Worm (Caenorhabditis elegans): Measurements from ENCODE around the gene T13F2.4.

The T13F2.4 gene

DNA sequence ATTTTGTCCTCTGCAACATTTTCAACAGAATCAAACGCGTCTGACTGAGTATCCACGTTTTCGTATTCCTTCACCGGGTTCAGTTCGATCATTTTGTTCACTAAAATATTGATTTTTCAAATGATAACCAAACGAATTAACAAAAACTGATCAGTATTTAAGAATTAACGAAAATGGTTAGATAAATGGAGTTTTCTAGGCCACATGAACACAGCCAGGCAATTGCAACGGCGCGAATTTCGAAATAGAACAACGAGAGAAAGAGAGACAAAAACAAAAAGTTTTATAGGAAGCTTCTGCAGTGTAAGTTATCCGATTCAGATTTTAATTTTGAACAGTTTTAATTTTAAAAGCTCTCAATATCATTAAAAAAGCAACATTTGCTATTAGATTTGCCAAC is 12.1 kb upstream of the T13F2.4 start, which contains the start of gene sna-2:
sna-2 (minus strand) TSS at position 100 of the 400 bp plus-strand sequence.
- peak; percentile 88 for TF ChIP-seq unc-55 (GFP tag; optimal IDR thresholded peaks at IDR 0.05)
- TF ChIP-seq sma-3 (GFP tag; optimal IDR thresholded peaks at IDR 0.05), result peak; percentile 11
- peak; percentile 87 for TF ChIP-seq gmeb-1 (tag; optimal IDR thresholded peaks at IDR 0.05)
- TF ChIP-seq C34F6.9 (tag; optimal IDR thresholded peaks at IDR 0.05), result peak; percentile 77
- TF ChIP-seq sma-9 (GFP tag; optimal IDR thresholded peaks at IDR 0.05), result peak; percentile 61
- no peak for TF ChIP-seq sma-9 (tag; optimal IDR thresholded peaks at IDR 0.05)
- peak in 1 of 2 experiments; percentile 71 for TF ChIP-seq lsy-2 (tag; optimal IDR thresholded peaks at IDR 0.05)
- TF ChIP-seq dmd-4 (tag; optimal IDR thresholded peaks at IDR 0.05), result no peak
- TF ChIP-seq zag-1 (tag; optimal IDR thresholded peaks at IDR 0.05), result no peak
- TF ChIP-seq fos-1 (tag; optimal IDR thresholded peaks at IDR 0.05), result peak; percentile 25
- no peak for TF ChIP-seq egl-27 (tag; optimal IDR thresholded peaks at IDR 0.05)
- peak; percentile 8 for TF ChIP-seq lin-13 (GFP tag; optimal IDR thresholded peaks at IDR 0.05)
- TF ChIP-seq nhr-129 (tag; optimal IDR thresholded peaks at IDR 0.05), result peak; percentile 52

DNA sequence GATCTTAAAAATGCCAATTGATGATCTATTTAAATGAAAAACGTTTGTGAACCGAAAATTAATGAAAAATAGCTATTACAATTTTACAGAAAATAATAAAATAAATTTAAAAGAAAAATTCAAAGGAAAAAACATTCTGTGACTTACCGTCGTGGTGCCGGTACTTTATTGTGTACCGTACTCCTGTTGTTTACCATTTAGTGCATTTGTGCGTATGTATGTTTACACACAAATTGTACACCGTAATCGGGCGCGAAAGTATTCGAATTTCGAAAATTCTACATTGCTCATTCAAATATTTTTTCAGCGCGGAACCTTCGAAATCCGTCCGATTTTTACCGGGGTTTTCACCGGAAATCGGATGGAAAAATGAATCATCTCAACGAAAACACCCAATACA is 11.6 kb upstream of the T13F2.4 start, which contains the start of gene T13F2.6:
T13F2.6 (plus strand) TSS at position 306 of the 400 bp plus-strand sequence.
- TF ChIP-seq Y55F3AM.14 (GFP tag; optimal IDR thresholded peaks at IDR 0.05), result no peak
- no peak for TF ChIP-seq unc-62 (GFP tag; optimal IDR thresholded peaks at IDR 0.05)
- TF ChIP-seq alr-1 (tag; optimal IDR thresholded peaks at IDR 0.05), result no peak
- TF ChIP-seq zag-1 (tag; optimal IDR thresholded peaks at IDR 0.05), result no peak
- no peak for TF ChIP-seq sma-9 (GFP tag; optimal IDR thresholded peaks at IDR 0.05)
- no peak for TF ChIP-seq sma-9 (tag; optimal IDR thresholded peaks at IDR 0.05)

DNA sequence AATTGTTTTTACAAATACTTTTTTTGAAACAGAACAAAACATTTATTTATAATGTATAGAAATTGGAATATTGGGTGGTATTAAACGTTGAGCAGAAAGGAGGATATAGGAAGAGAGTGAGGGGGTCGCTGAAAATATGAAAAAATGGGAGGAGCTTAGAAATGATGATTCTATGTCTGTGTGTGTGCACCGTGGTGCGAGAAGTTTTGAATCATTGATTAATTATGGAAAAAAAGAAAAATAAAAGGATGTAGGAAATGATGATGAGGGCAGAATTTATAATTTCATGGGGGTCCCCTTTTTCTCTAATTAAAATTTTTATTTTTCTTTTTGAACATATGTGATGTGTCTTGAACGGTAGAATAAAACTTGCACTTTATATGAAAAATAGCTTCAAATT is 4.9 kb upstream of the T13F2.4 start, which contains the start of gene sre-4:
sre-4 (minus strand) TSS at position 101 of the 400 bp plus-strand sequence.
- TF ChIP-seq nhr-23 (tag; optimal IDR thresholded peaks at IDR 0.05) (no peak), egl-27 (tag; optimal IDR thresholded peaks at IDR 0.05) (no peak), ZK546.5 (tag; optimal IDR thresholded peaks at IDR 0.05) (no peak), ceh-16 (tag; optimal IDR thresholded peaks at IDR 0.05) (no peak)

DNA sequence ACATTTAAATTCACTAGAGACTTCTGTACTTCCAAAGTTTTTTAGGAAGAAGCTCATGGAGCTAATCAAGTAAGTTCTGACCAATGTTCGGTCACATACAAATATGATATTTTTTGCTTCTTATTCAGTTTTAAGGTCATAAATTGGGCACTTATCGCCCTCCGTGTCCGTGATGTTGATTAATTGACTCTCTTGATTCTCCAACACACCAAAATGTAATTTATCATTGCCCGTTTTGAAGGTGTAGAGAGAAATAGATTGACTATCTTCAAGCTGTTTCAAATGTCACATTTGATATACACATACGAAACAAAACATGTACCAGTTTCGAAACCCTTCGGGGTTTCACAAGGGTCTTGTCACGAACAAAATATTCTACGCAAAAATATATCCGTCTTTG is 1.1 kb downstream of the T13F2.4 start:
- TF ChIP-seq lin-39 (tag; optimal IDR thresholded peaks at IDR 0.05), result peak; percentile 56
- TF ChIP-seq gmeb-1 (tag; optimal IDR thresholded peaks at IDR 0.05), result no peak
- peak; percentile 50 for TF ChIP-seq nhr-25 (tag; optimal IDR thresholded peaks at IDR 0.05)
- peak; percentile 2 for TF ChIP-seq nhr-21 (tag; optimal IDR thresholded peaks at IDR 0.05)
- TF ChIP-seq unc-55 (GFP tag; optimal IDR thresholded peaks at IDR 0.05), result no peak
- TF ChIP-seq ceh-16 (tag; optimal IDR thresholded peaks at IDR 0.05), result peak; percentile 78
- no peak for TF ChIP-seq skn-1 (tag; optimal IDR thresholded peaks at IDR 0.05)
- no peak for TF ChIP-seq ztf-4 (tag; optimal IDR thresholded peaks at IDR 0.05)

DNA sequence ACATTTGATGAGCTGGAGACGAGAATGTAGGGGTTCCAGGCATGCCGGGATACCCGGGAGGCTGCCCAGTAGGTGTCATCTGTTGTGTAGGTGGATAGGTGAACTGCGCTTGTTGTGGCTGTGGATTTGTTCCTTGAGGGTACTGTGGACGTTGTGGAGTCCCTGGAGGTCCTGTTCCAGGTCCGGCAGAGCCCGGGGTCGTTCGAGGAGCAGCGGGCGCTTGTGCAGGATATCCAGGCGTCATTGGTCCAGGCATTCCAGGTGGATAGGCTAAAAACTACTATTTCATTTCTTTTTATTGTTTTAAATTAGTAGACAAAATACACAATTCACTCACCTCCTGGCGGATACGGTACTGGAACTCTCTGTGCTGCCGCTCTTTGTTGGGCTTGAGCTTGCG is 5.7 kb downstream of the T13F2.4 start:
- no peak for TF ChIP-seq fos-1 (tag; optimal IDR thresholded peaks at IDR 0.05)
- no peak for TF ChIP-seq snpc-4 (tag; optimal IDR thresholded peaks at IDR 0.05)
- no peak for TF ChIP-seq ama-1 (optimal IDR thresholded peaks at IDR 0.05)
- TF ChIP-seq nhr-23 (tag; optimal IDR thresholded peaks at IDR 0.05), result no peak
- no peak for TF ChIP-seq nhr-11 (tag; optimal IDR thresholded peaks at IDR 0.05)
- no peak for TF ChIP-seq nhr-6 (tag; optimal IDR thresholded peaks at IDR 0.05)
- no peak for TF ChIP-seq gmeb-1 (tag; optimal IDR thresholded peaks at IDR 0.05)
- TF ChIP-seq lin-11 (tag; optimal IDR thresholded peaks at IDR 0.05), result no peak
- TF ChIP-seq F13H6.1 (tag; optimal IDR thresholded peaks at IDR 0.05), result no peak
- no peak for TF ChIP-seq ztf-1 (GFP tag; conservative IDR thresholded peaks at IDR 0.05)
- no peak for TF ChIP-seq ceh-82 (tag; optimal IDR thresholded peaks at IDR 0.05)
- TF ChIP-seq crh-2 (tag; optimal IDR thresholded peaks at IDR 0.05), result no peak

DNA sequence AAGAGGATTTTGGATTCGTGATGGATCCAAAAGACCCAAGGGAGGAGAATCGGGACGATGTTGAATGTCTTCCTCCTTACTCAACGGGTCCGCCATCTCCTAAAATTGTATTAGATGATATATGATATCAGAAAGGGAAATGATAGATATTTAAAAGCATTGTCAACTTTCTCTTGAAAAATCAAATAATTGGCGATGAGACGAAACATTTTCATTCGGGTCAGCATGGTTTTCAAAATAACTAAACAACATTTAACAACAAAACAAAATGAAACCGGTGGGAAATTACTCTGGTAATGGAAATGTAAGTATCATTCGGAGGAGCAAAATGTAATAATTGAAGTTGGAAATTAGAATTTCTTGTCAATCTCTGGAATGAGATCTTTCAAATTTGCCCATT is 6.9 kb downstream of the T13F2.4 start, which contains the start of gene pis-1:
pis-1 (minus strand) TSS at position 101 of the 400 bp plus-strand sequence.
- no peak for TF ChIP-seq elt-3 (tag; optimal IDR thresholded peaks at IDR 0.05)
- no peak for TF ChIP-seq nhr-23 (tag; optimal IDR thresholded peaks at IDR 0.05)
- no peak for TF ChIP-seq nhr-6 (tag; optimal IDR thresholded peaks at IDR 0.05)
- TF ChIP-seq sma-9 (GFP tag; optimal IDR thresholded peaks at IDR 0.05), result no peak
- TF ChIP-seq sma-9 (tag; optimal IDR thresholded peaks at IDR 0.05), result no peak
- no peak for TF ChIP-seq ztf-4 (tag; optimal IDR thresholded peaks at IDR 0.05)
- TF ChIP-seq R02D3.7 (tag; optimal IDR thresholded peaks at IDR 0.05), result no peak
- no peak for TF ChIP-seq nhr-237 (tag; optimal IDR thresholded peaks at IDR 0.05)
- TF ChIP-seq nhr-129 (tag; optimal IDR thresholded peaks at IDR 0.05), result no peak
- TF ChIP-seq lin-11 (tag; optimal IDR thresholded peaks at IDR 0.05), result no peak
- no peak for TF ChIP-seq zag-1 (tag; optimal IDR thresholded peaks at IDR 0.05)
- TF ChIP-seq ceh-16 (tag; optimal IDR thresholded peaks at IDR 0.05), result no peak
- TF ChIP-seq nhr-25 (tag; optimal IDR thresholded peaks at IDR 0.05), result no peak
- TF ChIP-seq unc-62 (GFP tag; optimal IDR thresholded peaks at IDR 0.05), result no peak
- TF ChIP-seq fos-1 (tag; optimal IDR thresholded peaks at IDR 0.05), result no peak
- no peak for TF ChIP-seq alr-1 (tag; optimal IDR thresholded peaks at IDR 0.05)
- no peak for TF ChIP-seq nhr-12 (tag; optimal IDR thresholded peaks at IDR 0.05)
- no peak for TF ChIP-seq egl-27 (tag; optimal IDR thresholded peaks at IDR 0.05)
- no peak for TF ChIP-seq mab-5 (tag; optimal IDR thresholded peaks at IDR 0.05)
- no peak for TF ChIP-seq unc-39 (tag; optimal IDR thresholded peaks at IDR 0.05)
- TF ChIP-seq aly-2 (tag; optimal IDR thresholded peaks at IDR 0.05), result no peak
